Worm (Caenorhabditis elegans): Measurements from ENCODE around the gene C07E3.9.

Gene C07E3.9

DNA sequence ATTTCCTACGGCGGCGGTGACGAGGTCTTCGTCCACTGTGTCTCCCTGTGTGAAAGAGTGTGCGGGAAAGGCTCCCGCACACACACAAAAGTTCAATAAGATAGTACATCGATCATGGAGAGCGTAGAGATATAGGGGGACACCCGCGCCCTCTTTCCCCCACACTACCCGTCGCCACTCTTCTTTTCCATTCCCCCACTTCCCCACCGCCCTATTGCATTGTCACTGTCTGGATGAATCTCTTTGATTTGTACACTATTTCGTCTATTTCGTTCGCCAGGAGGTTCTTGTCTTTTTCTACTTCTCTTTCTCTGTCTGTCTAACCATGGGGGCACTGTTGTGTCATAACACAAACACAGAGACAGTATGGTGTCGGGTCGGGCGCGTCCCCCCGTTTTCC lies 31.7 kb downstream of the C07E3.9 start (continued):
- TF ChIP-seq ama-1 (optimal IDR thresholded peaks at IDR 0.05) (no peak), ama-1 (GFP tag; optimal IDR thresholded peaks at IDR 0.05) (no peak), rcor-1 (GFP tag; IDR thresholded peaks at IDR 0.05) (no peak), Y53G8AR.9 (GFP tag; conservative IDR thresholded peaks at IDR 0.05) (no peak), bed-2 (GFP tag; IDR thresholded peaks at IDR 0.05) (no peak), Y95B8A.8 (GFP tag; IDR thresholded peaks at IDR 0.05) (no peak), snpc-4 (GFP tag; optimal IDR thresholded peaks at IDR 0.05) (no peak), snpc-4 (tag; optimal IDR thresholded peaks at IDR 0.05) (peak in 2 of 4 experiments; percentile 41 to 82), lin-26 (GFP tag; IDR thresholded peaks at IDR 0.05) (no peak), chd-7 (tag; optimal IDR thresholded peaks at IDR 0.05) (peak; percentile 51), tbx-9 (tag; optimal IDR thresholded peaks at IDR 0.05; ENCODE audit: borderline replicate concordance) (no peak)

DNA sequence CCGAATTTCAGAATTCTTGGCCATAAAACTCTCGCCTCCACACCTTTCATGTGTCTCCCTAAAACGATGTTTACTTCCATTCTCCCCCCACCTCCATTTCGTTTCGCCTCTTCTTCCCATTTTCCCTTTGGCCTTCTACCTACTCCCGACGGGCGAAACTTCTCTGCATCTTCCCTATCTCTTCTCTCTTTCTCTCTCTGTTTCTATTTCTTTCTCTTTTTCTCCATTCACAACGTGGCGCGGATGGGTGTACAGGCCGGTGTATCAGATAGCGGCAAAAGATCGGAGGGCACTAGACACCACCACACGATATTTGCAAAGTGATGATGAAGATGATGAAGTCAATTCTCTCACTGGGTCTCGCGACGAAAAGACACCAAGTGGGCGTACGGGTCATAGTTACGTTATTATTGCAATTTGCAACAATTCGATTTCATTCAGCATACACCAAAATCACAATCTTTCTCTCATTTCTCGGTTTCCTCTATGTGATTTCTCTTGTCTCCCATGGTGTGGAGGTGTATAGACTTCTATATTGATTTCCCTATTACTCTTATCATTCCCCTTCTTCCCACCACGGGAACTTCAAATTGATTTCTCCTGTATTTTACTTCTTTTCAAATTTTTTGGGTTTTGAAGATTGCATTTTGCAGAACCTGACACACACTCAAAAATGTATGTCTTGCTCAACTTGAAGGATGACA lies 34.3 kb downstream of the C07E3.9 start, which contains the start of gene ztf-27:
Gene ztf-27 (plus strand): TSS at position 654 of the 704 bp plus-strand sequence.
- TF ChIP-seq lir-1 (GFP tag; conservative IDR thresholded peaks at IDR 0.05) (no peak), K11D2.4 (GFP tag; IDR thresholded peaks at IDR 0.05) (no peak), F39B2.1 (GFP tag; IDR thresholded peaks at IDR 0.05) (no peak), zfh-2 (GFP tag; conservative IDR thresholded peaks at IDR 0.05) (peak; percentile 54; the same call in 1 of the 2 replicates), cebp-1 (GFP tag; IDR thresholded peaks at IDR 0.05) (no peak), cebp-1 (tag; optimal IDR thresholded peaks at IDR 0.05) (peak; percentile 25), egrh-3 (GFP tag; IDR thresholded peaks at IDR 0.05) (no peak), nhr-80 (tag; optimal IDR thresholded peaks at IDR 0.05) (peak; percentile 32), T26A5.8 (tag; optimal IDR thresholded peaks at IDR 0.05) (no peak), pha-4 (tag; optimal IDR thresholded peaks at IDR 0.05) (no peak), bed-1 (GFP tag; IDR thresholded peaks at IDR 0.05) (no peak), ekl-4 (GFP tag; IDR thresholded peaks at IDR 0.05) (no peak), ztf-28 (GFP tag; IDR thresholded peaks at IDR 0.05) (no peak), nfya-1 (tag; optimal IDR thresholded peaks at IDR 0.05; ENCODE audit: borderline replicate concordance, insufficient read depth) (no peak), hrde-1 (tag; optimal IDR thresholded peaks at IDR 0.05; ENCODE audit: borderline replicate concordance) (no peak), mxl-1 (tag; optimal IDR thresholded peaks at IDR 0.05) (no peak), F23B12.7 (tag; optimal IDR thresholded peaks at IDR 0.05; ENCODE audit: insufficient read depth) (no peak), mcd-1 (GFP tag; IDR thresholded peaks at IDR 0.05) (no peak), B0336.3 (GFP tag; IDR thresholded peaks at IDR 0.05) (no peak)

DNA sequence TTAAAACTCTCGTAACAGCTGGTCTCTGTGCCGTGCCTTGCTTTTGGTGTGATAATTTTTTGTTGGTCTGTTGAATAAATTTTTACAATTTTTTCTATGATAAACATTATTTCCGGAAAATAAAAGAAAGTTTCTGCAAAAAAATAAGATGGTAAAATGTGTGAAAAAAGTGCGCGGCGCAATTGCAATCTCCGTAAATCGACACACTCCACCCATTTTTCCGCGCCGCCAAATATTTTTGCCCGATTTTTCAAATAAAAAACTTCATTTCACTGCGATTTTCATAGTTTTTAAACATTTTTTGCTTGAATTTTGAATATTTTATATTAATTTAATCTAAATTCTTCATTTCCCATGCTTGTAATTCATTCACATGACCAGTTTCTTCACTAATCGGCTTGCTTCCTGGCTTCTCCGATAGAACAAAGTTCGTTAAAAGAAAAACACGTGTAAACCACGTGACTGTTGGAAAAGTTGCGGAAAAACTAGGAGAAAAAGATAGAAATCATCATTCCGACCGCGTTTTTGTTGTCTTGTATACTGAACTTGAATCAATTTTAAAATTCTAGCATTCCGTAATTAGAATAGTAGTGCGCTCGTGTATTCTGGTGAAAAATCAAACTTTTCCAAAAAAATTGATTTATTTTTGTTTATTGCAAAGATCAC lies 37.6 kb downstream of the C07E3.9 start:
- TF ChIP-seq ceh-27 (GFP tag; optimal IDR thresholded peaks at IDR 0.05) (peak; percentile 0), nhr-179 (tag; optimal IDR thresholded peaks at IDR 0.05) (no peak), snpc-3.4 (tag; optimal IDR thresholded peaks at IDR 0.05) (peak; percentile 36), hsf-1 (GFP tag; IDR thresholded peaks at IDR 0.05) (no peak), dpff-1 (tag; optimal IDR thresholded peaks at IDR 0.05) (no peak), ztf-28 (GFP tag; IDR thresholded peaks at IDR 0.05) (0 out of 2 replicates have a peak, but pooled peaks have one; percentile 59), rpc-1 (optimal IDR thresholded peaks at IDR 0.05) (peak; percentile 33), rpc-1 (tag; optimal IDR thresholded peaks at IDR 0.05) (no peak), F33H1.4 (GFP tag; IDR thresholded peaks at IDR 0.05) (peak; percentile 51), ztf-25 (GFP tag; IDR thresholded peaks at IDR 0.05) (no peak), D2030.7 (GFP tag; IDR thresholded peaks at IDR 0.05) (peak; percentile 56), ZK185.1 (tag; optimal IDR thresholded peaks at IDR 0.05; ENCODE audit: poor library complexity, severe bottlenecking) (peak; percentile 23), Y79H2A.3 (GFP tag; conservative IDR thresholded peaks at IDR 0.05) (no peak), ceh-40 (GFP tag; IDR thresholded peaks at IDR 0.05) (no peak), mxl-1 (tag; optimal IDR thresholded peaks at IDR 0.05) (no peak), mes-4 (tag; optimal IDR thresholded peaks at IDR 0.05) (no peak), F52B5.7 (tag; optimal IDR thresholded peaks at IDR 0.05) (no peak), F55B11.4 (tag; optimal IDR thresholded peaks at IDR 0.05; ENCODE audit: borderline replicate concordance, insufficient read depth) (no peak)
